Worm (Caenorhabditis elegans): ENCODE measurements around the gene pdk-1.

ce11 chrX:1319708-1320107 is 1.4 kb upstream of the pdk-1 start:
- TF ChIP-seq flt-1 (GFP tag; IDR thresholded peaks at IDR 0.05): peak; percentile 68; the same call in 1 of the 2 replicates
- TF ChIP-seq T22C8.4 (GFP tag; IDR thresholded peaks at IDR 0.05): no peak; the same call in 1 of the 2 replicates
- TF ChIP-seq ztf-23 (GFP tag; IDR thresholded peaks at IDR 0.05): no peak

Measured in whole organism, midembryonic.